Fruit fly (Drosophila melanogaster) whole organism, embryonic: ENCODE data around the gene CG34436.
A peak's percentile ranks its signal among the peaks of the same experiment; 100 is the strongest.

Experiments used
- Ada2b ChIP-seq: fragments of 200-800 bp; sonication (Bioruptor generic); IDR thresholded peaks from 2 replicates; pipeline ENCODE4 v1.3.6; 2022; ENCODE audit warnings: missing biosample characterization, missing genetic modification characterization
- C15 ChIP-seq: fragments of 200-800 bp; sonication (Bioruptor generic); IDR thresholded peaks from 3 replicates; pipeline ENCODE4 v1.3.6; 2022; ENCODE audit warnings: missing biosample characterization, missing genetic modification characterization
- CG10431 ChIP-seq: fragments of 200-800 bp; sonication (Bioruptor generic); optimal IDR thresholded peaks from 3 replicates; lab custom pipeline; 2018; ENCODE audit warnings: missing biosample characterization, mild to moderate bottlenecking, missing genetic modification characterization
- CG10565 ChIP-seq: fragments of 200-800 bp; sonication (Bioruptor generic); optimal IDR thresholded peaks from 3 replicates; lab custom pipeline; 2016; ENCODE audit warnings: missing biosample characterization, mild to moderate bottlenecking, missing genetic modification characterization
- CG11085 ChIP-seq: fragments of 200-800 bp; sonication (Bioruptor generic); IDR thresholded peaks from 2 replicates; pipeline ENCODE4 v1.3.6; 2022; ENCODE audit warnings: missing biosample characterization, missing genetic modification characterization
- CG11456 ChIP-seq: fragments of 200-800 bp; sonication (Bioruptor generic); IDR thresholded peaks from 3 replicates; pipeline ENCODE4 v1.3.6; 2022; ENCODE audit warnings: missing biosample characterization, missing genetic modification characterization
- CG11504 ChIP-seq: fragments of 200-800 bp; sonication (Bioruptor generic); optimal IDR thresholded peaks from 3 replicates; lab custom pipeline; 2019; ENCODE audit warnings: missing biosample characterization, mild to moderate bottlenecking, missing genetic modification characterization, moderate library complexity
- CG1529 ChIP-seq: fragments of 200-800 bp; sonication (Bioruptor generic); optimal IDR thresholded peaks from 3 replicates; lab custom pipeline; 2018; ENCODE audit warnings: missing biosample characterization, missing genetic modification characterization
- CG15479 ChIP-seq: fragments of 200-800 bp; sonication (Bioruptor generic); optimal IDR thresholded peaks from 3 replicates; lab custom pipeline; 2019; ENCODE audit warnings: missing biosample characterization, mild to moderate bottlenecking, missing genetic modification characterization, moderate library complexity
- CG15514 ChIP-seq: fragments of 200-800 bp; sonication (Bioruptor generic); optimal IDR thresholded peaks from 3 replicates; lab custom pipeline; 2017; ENCODE audit warnings: missing biosample characterization, missing genetic modification characterization, mild to moderate bottlenecking, moderate library complexity, missing genetic modification reagents
- CG16813 ChIP-seq: fragments of 200-800 bp; sonication (Bioruptor generic); IDR thresholded peaks from 3 replicates; pipeline ENCODE4 v1.3.6; 2022; ENCODE audit warnings: missing biosample characterization, missing genetic modification characterization; ENCODE audit not compliant: partially characterized antibody
- CG17802 ChIP-seq: fragments of 200-800 bp; sonication (Bioruptor generic); optimal IDR thresholded peaks from 2 replicates; lab custom pipeline; 2018; ENCODE audit warnings: missing biosample characterization, mild to moderate bottlenecking, missing genetic modification characterization, moderate library complexity
- CG30403 ChIP-seq: fragments of 200-800 bp; sonication (Bioruptor generic); optimal IDR thresholded peaks from 3 replicates; lab custom pipeline; 2016; ENCODE audit warnings: missing biosample characterization, missing genetic modification characterization
- CG32772 ChIP-seq: fragments of 200-800 bp; sonication (Bioruptor generic); IDR thresholded peaks from 2 replicates; pipeline ENCODE4 v1.3.6; 2022; ENCODE audit warnings: missing biosample characterization, missing genetic modification characterization
- CG4424 ChIP-seq: fragments of 200-800 bp; sonication (Bioruptor generic); optimal IDR thresholded peaks from 3 replicates; lab custom pipeline; 2016; ENCODE audit warnings: missing biosample characterization, missing genetic modification characterization
- D19A ChIP-seq: fragments of 200-800 bp; optimal IDR thresholded peaks from 3 replicates; lab custom pipeline; 2019; ENCODE audit warnings: missing biosample characterization, mild to moderate bottlenecking, missing genetic modification characterization, moderate library complexity
- Hand ChIP-seq: fragments of 200-800 bp; sonication (Bioruptor generic); optimal IDR thresholded peaks from 2 replicates; lab custom pipeline; 2017; ENCODE audit warnings: mild to moderate bottlenecking, missing biosample characterization, missing genetic modification reagents, missing genetic modification characterization
- Hr3 ChIP-seq: fragments of 200-800 bp; sonication (Bioruptor generic); optimal IDR thresholded peaks from 3 replicates; lab custom pipeline; 2016; ENCODE audit warnings: missing biosample characterization, missing genetic modification characterization
- NC2α ChIP-seq: fragments of 200-800 bp; sonication (Bioruptor generic); optimal IDR thresholded peaks from 2 replicates; lab custom pipeline; 2016; ENCODE audit warnings: missing biosample characterization, missing genetic modification characterization
- Neu2 ChIP-seq: fragments of 200-800 bp; sonication (Bioruptor generic); optimal IDR thresholded peaks from 3 replicates; lab custom pipeline; 2016; ENCODE audit warnings: missing biosample characterization, missing genetic modification characterization, borderline replicate concordance
- Ptx1 ChIP-seq: fragments of 200-800 bp; sonication (Bioruptor generic); IDR thresholded peaks from 2 replicates; pipeline ENCODE4 v1.3.6; 2022; ENCODE audit warnings: missing biosample characterization, missing genetic modification characterization
- Six4 ChIP-seq: fragments of 200-800 bp; sonication (Bioruptor generic); optimal IDR thresholded peaks from 2 replicates; lab custom pipeline; 2016; ENCODE audit warnings: missing biosample characterization, missing genetic modification characterization
- bbx ChIP-seq: fragments of 200-800 bp; sonication (Bioruptor generic); IDR thresholded peaks from 2 replicates; pipeline ENCODE4 v1.3.6; 2022; ENCODE audit warnings: missing biosample characterization, missing genetic modification characterization; ENCODE audit not compliant: partially characterized antibody
- br ChIP-seq: fragments of >200 bp; optimal IDR thresholded peaks from 2 replicates; lab custom pipeline; 2017
- btn ChIP-seq: fragments of 200-800 bp; sonication (Bioruptor generic); optimal IDR thresholded peaks from 2 replicates; lab custom pipeline; 2016; ENCODE audit warnings: missing biosample characterization, missing genetic modification characterization
- chif ChIP-seq, 2 experiments: fragments of 200-800 bp; sonication (Bioruptor generic); optimal IDR thresholded peaks; 3 replicates each; lab custom pipeline; 2016; ENCODE audit warnings: missing biosample characterization in 2 of 2, missing genetic modification characterization in 2 of 2
- chinmo ChIP-seq: fragments of 200-800 bp; sonication (Bioruptor generic); IDR thresholded peaks from 4 replicates; pipeline ENCODE4 v1.3.6; 2022; ENCODE audit warnings: missing biosample characterization, missing genetic modification characterization; ENCODE audit not compliant: partially characterized antibody
- chm ChIP-seq: fragments of 200-800 bp; sonication (Bioruptor generic); IDR thresholded peaks from 2 replicates; pipeline ENCODE4 v1.3.6; 2022; ENCODE audit warnings: missing biosample characterization, missing genetic modification characterization
- chn ChIP-seq: fragments of 200-800 bp; sonication (Bioruptor generic); optimal IDR thresholded peaks from 2 replicates; lab custom pipeline; 2016; ENCODE audit warnings: missing biosample characterization, missing genetic modification characterization
- crol ChIP-seq: fragments of 200-800 bp; sonication (Bioruptor generic); IDR thresholded peaks from 2 replicates; pipeline ENCODE4 v1.3.6; 2022; ENCODE audit warnings: missing biosample characterization, missing genetic modification characterization
- dan ChIP-seq: fragments of 200-800 bp; sonication (Bioruptor generic); IDR thresholded peaks from 2 replicates; pipeline ENCODE4 v1.3.6; 2022; ENCODE audit warnings: missing biosample characterization, missing genetic modification characterization
- dpn ChIP-seq, 2 experiments: fragments of 200-800 bp; sonication (Bioruptor generic); optimal IDR thresholded peaks; 3 replicates each; lab custom pipeline; 2016; ENCODE audit warnings: missing biosample characterization in 2 of 2, missing genetic modification characterization in 2 of 2
- ems ChIP-seq: fragments of 200-800 bp; sonication (Bioruptor generic); optimal IDR thresholded peaks from 3 replicates; lab custom pipeline; 2016; ENCODE audit warnings: missing biosample characterization, missing genetic modification characterization
- eyg ChIP-seq: fragments of 200-800 bp; sonication (Bioruptor generic); optimal IDR thresholded peaks from 3 replicates; lab custom pipeline; 2016; ENCODE audit warnings: missing biosample characterization, missing genetic modification characterization
- gcm ChIP-seq: fragments of 200-800 bp; sonication (Bioruptor generic); optimal IDR thresholded peaks from 2 replicates; lab custom pipeline; 2019; ENCODE audit warnings: missing biosample characterization, mild to moderate bottlenecking, missing genetic modification characterization, moderate library complexity
- gfzf ChIP-seq: fragments of 200-800 bp; sonication (Bioruptor generic); optimal IDR thresholded peaks from 2 replicates; lab custom pipeline; 2016; ENCODE audit warnings: missing biosample characterization, mild to moderate bottlenecking, missing genetic modification characterization, moderate library complexity
- hkb ChIP-seq, 2 experiments: fragments of 200-800 bp in 1 of 2; fragments of >200 bp in 1 of 2; sonication (Bioruptor generic) in 1 of 2; IDR thresholded peaks in 1 of 2; optimal IDR thresholded peaks in 1 of 2; 2 replicates each; pipeline versions ENCODE4 v1.3.6 to Lab custom; 2017 to 2022; ENCODE audit warnings: missing biosample characterization in 1 of 2, missing genetic modification characterization in 1 of 2
- insv ChIP-seq, 2 experiments: fragments of 200-800 bp; sonication (Bioruptor generic); optimal IDR thresholded peaks; 3 replicates each; lab custom pipeline; 2016 to 2018; ENCODE audit warnings: missing biosample characterization in 2 of 2, missing genetic modification characterization in 2 of 2
- jigr1 ChIP-seq: fragments of 200-800 bp; sonication (Bioruptor generic); IDR thresholded peaks from 3 replicates; pipeline ENCODE4 v1.3.6; 2022; ENCODE audit warnings: missing biosample characterization, missing genetic modification characterization
- org-1 ChIP-seq: fragments of 200-800 bp; sonication (Bioruptor generic); optimal IDR thresholded peaks from 2 replicates; lab custom pipeline; 2017; ENCODE audit warnings: missing biosample characterization, missing genetic modification characterization
- pnt ChIP-seq: fragments of 200-800 bp; sonication (Bioruptor generic); optimal IDR thresholded peaks from 3 replicates; lab custom pipeline; 2016; ENCODE audit warnings: missing biosample characterization, missing genetic modification characterization
- schlank ChIP-seq: fragments of 200-800 bp; sonication (Bioruptor generic); optimal IDR thresholded peaks from 2 replicates; lab custom pipeline; 2018; ENCODE audit warnings: missing biosample characterization, mild to moderate bottlenecking, missing genetic modification characterization
- sens-2 ChIP-seq: fragments of 200-800 bp; sonication (Bioruptor generic); IDR thresholded peaks from 2 replicates; pipeline ENCODE4 v1.3.6; 2022; ENCODE audit warnings: missing biosample characterization, missing genetic modification characterization
- seq ChIP-seq: fragments of 200-800 bp; sonication (Bioruptor generic); IDR thresholded peaks from 2 replicates; pipeline ENCODE4 v1.3.6; 2022; ENCODE audit warnings: missing biosample characterization, missing genetic modification characterization
- sisA ChIP-seq: fragments of 200-800 bp; sonication (Bioruptor generic); IDR thresholded peaks from 2 replicates; pipeline ENCODE4 v1.3.6; 2022; ENCODE audit warnings: missing biosample characterization, missing genetic modification characterization
- so ChIP-seq: fragments of 200-800 bp; sonication (Bioruptor generic); IDR thresholded peaks from 3 replicates; pipeline ENCODE4 v1.3.6; 2022; ENCODE audit warnings: missing biosample characterization, missing genetic modification characterization
- tap ChIP-seq: fragments of 200-800 bp; optimal IDR thresholded peaks from 3 replicates; lab custom pipeline; 2019; ENCODE audit warnings: missing biosample characterization, mild to moderate bottlenecking, missing genetic modification characterization, moderate library complexity
- trem ChIP-seq: fragments of 200-800 bp; optimal IDR thresholded peaks from 3 replicates; lab custom pipeline; 2019; ENCODE audit warnings: missing biosample characterization, mild to moderate bottlenecking, missing genetic modification characterization, moderate library complexity
- zfh1 ChIP-seq: fragments of 200-800 bp; sonication (Bioruptor generic); IDR thresholded peaks from 3 replicates; pipeline ENCODE4 v1.3.6; 2022; ENCODE audit warnings: missing biosample characterization, missing genetic modification characterization

Gene CG34436

dm6 chr3R:28328780-28329546 lies 46.6 kb downstream of the CG34436 start (continued):
- TF ChIP-seq CG11504 (tag; lab: Kevin White, UChicago): peak; percentile 63
- TF ChIP-seq ems (GFP tag; lab: Kevin White, UChicago): peak; percentile 6
- TF ChIP-seq dpn (GFP tag; optimal IDR thresholded peaks at IDR 0.05; lab: Kevin White, UChicago): peak; percentile 21 to 73
- TF ChIP-seq NC2α (GFP tag; lab: Kevin White, UChicago): peak; percentile 74
- TF ChIP-seq chinmo: 0 out of 4 replicates have a peak, but pooled peaks have one; percentile 12
- TF ChIP-seq Hr3 (GFP tag; lab: Kevin White, UChicago): peak; percentile 51
- peak; percentile 6 for TF ChIP-seq CG17802 (tag; lab: Kevin White, UChicago)
- peak; percentile 69 for TF ChIP-seq CG11085 (GFP tag; lab: Robert Waterston, UW)
- peak; percentile 45 for TF ChIP-seq gcm (GFP tag; lab: Kevin White, UChicago)
- TF ChIP-seq btn (GFP tag; lab: Kevin White, UChicago): peak; percentile 46
- TF ChIP-seq CG15479 (GFP tag; lab: Kevin White, UChicago): peak; percentile 61
- TF ChIP-seq CG16813: no peak
- TF ChIP-seq Hand: peak; percentile 71
- TF ChIP-seq org-1 (GFP tag; lab: Kevin White, UChicago): peak; percentile 74
- peak; percentile 81 for TF ChIP-seq Ptx1 (GFP tag; lab: Robert Waterston, UW)
- 0 out of 2 replicates have a peak, but pooled peaks have one; percentile 19 for TF ChIP-seq crol (GFP tag; lab: Robert Waterston, UW)
- TF ChIP-seq seq (GFP tag; lab: Robert Waterston, UW): peak; percentile 43; the same call in 1 of the 2 replicates
- peak; percentile 44 for TF ChIP-seq CG32772
- peak; percentile 7 for TF ChIP-seq gfzf
- peak; percentile 58 for TF ChIP-seq CG15514
- peak; percentile 28 for TF ChIP-seq CG10565
- peak; percentile 62 for TF ChIP-seq pnt (GFP tag; lab: Kevin White, UChicago)
- TF ChIP-seq chm: peak; percentile 95
- TF ChIP-seq so (GFP tag; lab: Robert Waterston, UW): peak; percentile 53; the same call in 2 of the 3 replicates
- TF ChIP-seq dan (GFP tag; lab: Robert Waterston, UW): no peak
- peak; percentile 74 for TF ChIP-seq eyg
- TF ChIP-seq sens-2 (GFP tag; lab: Robert Waterston, UW): peak; percentile 39
- TF ChIP-seq trem (tag; lab: Kevin White, UChicago): peak; percentile 4
- no peak for TF ChIP-seq jigr1 (GFP tag; lab: Robert Waterston, UW)
- TF ChIP-seq D19A: peak; percentile 20
- TF ChIP-seq schlank (tag; lab: Kevin White, UChicago): peak; percentile 60
- TF ChIP-seq CG10431: no peak
- peak; percentile 57 for TF ChIP-seq sisA
- TF ChIP-seq zfh1 (GFP tag; lab: Robert Waterston, UW): peak; percentile 86
- peak; percentile 52 for TF ChIP-seq Six4
- TF ChIP-seq CG30403 (GFP tag; lab: Kevin White, UChicago): peak; percentile 68
- peak; percentile 49 for TF ChIP-seq CG1529 (GFP tag; lab: Kevin White, UChicago)
- peak; percentile 14 for TF ChIP-seq tap (tag; lab: Kevin White, UChicago)
- peak; percentile 71; the same call in 2 of the 3 replicates for TF ChIP-seq CG11456 (GFP tag; lab: Robert Waterston, UW)
- peak; percentile 65 for TF ChIP-seq Ada2b (GFP tag; lab: Robert Waterston, UW)
- TF ChIP-seq chn (GFP tag; lab: Kevin White, UChicago): no peak
- TF ChIP-seq br: no peak
- TF ChIP-seq C15 (GFP tag; lab: Robert Waterston, UW): peak; percentile 62; the same call in 1 of the 3 replicates
- no peak for TF ChIP-seq bbx (GFP tag; lab: Robert Waterston, UW)
- no peak for TF ChIP-seq hkb (optimal IDR thresholded peaks at IDR 0.05; lab: Kevin White, UChicago)
- TF ChIP-seq hkb (GFP tag; IDR thresholded peaks at IDR 0.05; lab: Robert Waterston, UW): peak; percentile 51
- TF ChIP-seq Neu2 (GFP tag; lab: Kevin White, UChicago): no peak
- TF ChIP-seq insv (GFP tag; optimal IDR thresholded peaks at IDR 0.05; lab: Kevin White, UChicago): peak in 1 of 2 experiments; percentile 46
- peak; percentile 54 for TF ChIP-seq CG4424 (GFP tag; lab: Kevin White, UChicago)
- peak; percentile 64 to 75 for TF ChIP-seq chif (GFP tag; optimal IDR thresholded peaks at IDR 0.05; lab: Kevin White, UChicago)
